Worm (Caenorhabditis elegans): ENCODE results near the gene gst-26.

gst-26 gene

DNA sequence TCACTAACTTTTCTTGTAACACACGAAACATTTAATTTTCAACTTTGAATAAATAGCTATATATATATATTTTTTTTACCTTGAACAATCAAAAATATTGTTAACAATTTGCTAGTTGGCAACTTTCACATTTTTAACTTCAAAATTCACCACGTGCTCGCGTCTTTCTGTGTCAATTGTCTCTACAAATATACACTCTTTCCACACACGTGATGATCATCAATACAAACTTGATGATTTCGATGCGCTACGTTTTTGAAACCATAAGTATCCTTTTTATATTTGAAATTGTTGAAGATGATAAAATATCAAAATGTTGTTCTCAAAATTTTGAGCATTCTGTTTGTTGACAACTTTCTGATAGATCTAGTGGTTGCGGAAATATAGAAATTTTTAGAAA lies 31.0 kb upstream of the gst-26 start:
- TF ChIP-seq ztf-26 (tag; optimal IDR thresholded peaks at IDR 0.05) (no peak), tlf-1 (GFP tag; optimal IDR thresholded peaks at IDR 0.05) (no peak), nhr-80 (tag; optimal IDR thresholded peaks at IDR 0.05) (no peak), rec-8 (tag; optimal IDR thresholded peaks at IDR 0.05) (no peak), sea-2 (GFP tag; IDR thresholded peaks at IDR 0.05) (no peak), snpc-1.3 (tag; optimal IDR thresholded peaks at IDR 0.05; ENCODE audit: insufficient read depth) (no peak), nhr-179 (tag; optimal IDR thresholded peaks at IDR 0.05) (no peak), snpc-4 (GFP tag; optimal IDR thresholded peaks at IDR 0.05) (no peak), snpc-4 (tag; optimal IDR thresholded peaks at IDR 0.05) (no peak), hsf-1 (GFP tag; IDR thresholded peaks at IDR 0.05) (no peak), Y79H2A.3 (GFP tag; conservative IDR thresholded peaks at IDR 0.05) (no peak), tbp1 (GFP tag; optimal IDR thresholded peaks at IDR 0.05) (no peak), nhr-27 (tag; optimal IDR thresholded peaks at IDR 0.05) (no peak), lsy-27 (tag; optimal IDR thresholded peaks at IDR 0.05; ENCODE audit: borderline replicate concordance, insufficient read depth) (no peak), efl-1 (GFP tag; optimal IDR thresholded peaks at IDR 0.05) (no peak), aptf-3 (GFP tag; IDR thresholded peaks at IDR 0.05) (no peak), egrh-3 (GFP tag; IDR thresholded peaks at IDR 0.05) (no peak)

DNA sequence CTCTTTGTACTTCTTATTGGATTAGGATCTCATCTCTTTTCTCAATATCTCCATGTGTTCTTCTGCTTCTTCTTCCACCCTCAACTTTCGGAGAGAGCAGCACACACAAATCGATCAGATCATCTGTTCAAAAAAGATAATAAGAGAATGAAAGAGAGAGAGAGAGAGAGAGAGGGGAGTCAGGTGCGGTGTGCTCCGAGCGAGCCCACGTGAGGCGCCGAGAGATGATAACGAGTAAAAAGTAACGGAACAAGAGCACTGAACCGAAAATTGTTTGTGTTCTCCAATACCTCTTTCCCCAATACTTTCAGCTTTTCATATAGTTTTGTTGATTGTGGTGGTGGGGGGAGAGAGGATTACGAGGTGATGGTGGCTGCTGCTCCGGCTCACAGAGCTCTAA lies 29.6 kb upstream of the gst-26 start:
- no peak for TF ChIP-seq B0336.3 (GFP tag; IDR thresholded peaks at IDR 0.05)
- no peak for TF ChIP-seq unc-62 (GFP tag; optimal IDR thresholded peaks at IDR 0.05)
- TF ChIP-seq lin-54 (GFP tag; optimal IDR thresholded peaks at IDR 0.05) = no peak
- TF ChIP-seq C06A6.2 (GFP tag; conservative IDR thresholded peaks at IDR 0.05) = no peak
- TF ChIP-seq ekl-4 (GFP tag; IDR thresholded peaks at IDR 0.05) = no peak
- TF ChIP-seq tbp1 (GFP tag; optimal IDR thresholded peaks at IDR 0.05) = no peak
- TF ChIP-seq F22D6.2 (tag; optimal IDR thresholded peaks at IDR 0.05) = no peak
- no peak for TF ChIP-seq efl-1 (GFP tag; optimal IDR thresholded peaks at IDR 0.05)
- TF ChIP-seq F37B4.10 (GFP tag; IDR thresholded peaks at IDR 0.05) = no peak
- TF ChIP-seq dox-1 (GFP tag; IDR thresholded peaks at IDR 0.05) = peak; percentile 37; the same call in 1 of the 2 replicates
- no peak for TF ChIP-seq ceh-91 (GFP tag; IDR thresholded peaks at IDR 0.05)
- TF ChIP-seq Y53G8AR.9 (GFP tag; conservative IDR thresholded peaks at IDR 0.05) = no peak
- TF ChIP-seq hlh-26 (GFP tag; conservative IDR thresholded peaks at IDR 0.05) = no peak
- no peak for TF ChIP-seq cebp-1 (GFP tag; IDR thresholded peaks at IDR 0.05)
- peak; percentile 46 for TF ChIP-seq cebp-1 (tag; optimal IDR thresholded peaks at IDR 0.05)
- TF ChIP-seq ztf-22 (GFP tag; optimal IDR thresholded peaks at IDR 0.05) = peak; percentile 26
- no peak for TF ChIP-seq D2030.7 (GFP tag; IDR thresholded peaks at IDR 0.05)
- TF ChIP-seq ceh-100 (GFP tag; IDR thresholded peaks at IDR 0.05) = no peak
- no peak for TF ChIP-seq sea-2 (GFP tag; IDR thresholded peaks at IDR 0.05)
- no peak for TF ChIP-seq nfya-2 (GFP tag; IDR thresholded peaks at IDR 0.05)
- no peak for TF ChIP-seq cebp-2 (GFP tag; IDR thresholded peaks at IDR 0.05)
- TF ChIP-seq mel-28 (tag; optimal IDR thresholded peaks at IDR 0.05; ENCODE audit: borderline replicate concordance) = no peak
- TF ChIP-seq ceh-27 (GFP tag; optimal IDR thresholded peaks at IDR 0.05) = no peak
- TF ChIP-seq ceh-79 (tag; optimal IDR thresholded peaks at IDR 0.05) = no peak
- TF ChIP-seq lir-1 (GFP tag; conservative IDR thresholded peaks at IDR 0.05) = no peak
- TF ChIP-seq tbx-9 (tag; optimal IDR thresholded peaks at IDR 0.05; ENCODE audit: borderline replicate concordance) = no peak
- TF ChIP-seq zfh-2 (GFP tag; conservative IDR thresholded peaks at IDR 0.05) = peak; percentile 57
- TF ChIP-seq hmg-1.2 (GFP tag; IDR thresholded peaks at IDR 0.05) = peak; percentile 27; the same call in 1 of the 2 replicates
- no peak for TF ChIP-seq tlf-1 (GFP tag; optimal IDR thresholded peaks at IDR 0.05)
- no peak for TF ChIP-seq B0019.2 (GFP tag; conservative IDR thresholded peaks at IDR 0.05)
- peak; percentile 86 for TF ChIP-seq nhr-80 (tag; optimal IDR thresholded peaks at IDR 0.05)
- no peak for TF ChIP-seq ccch-3 (GFP tag; optimal IDR thresholded peaks at IDR 0.05)
- no peak for TF ChIP-seq gei-17 (GFP tag; optimal IDR thresholded peaks at IDR 0.05)
- no peak for TF ChIP-seq rpc-1 (optimal IDR thresholded peaks at IDR 0.05)
- no peak for TF ChIP-seq rpc-1 (tag; optimal IDR thresholded peaks at IDR 0.05)
- no peak for TF ChIP-seq atf-7 (tag; optimal IDR thresholded peaks at IDR 0.05)
- TF ChIP-seq xnd-1 (tag; optimal IDR thresholded peaks at IDR 0.05) = no peak
